Worm (Caenorhabditis elegans) whole organism, L2 larva: ENCODE data around the gene ZK867.2.

ENCODE experiments used
- C34F6.9 ChIP-seq: fragments of 150-350 bp; optimal IDR thresholded peaks from 2 replicates; lab custom pipeline; 2014; ENCODE audit warnings: missing biosample characterization, missing genetic modification characterization
- F13H6.1 ChIP-seq: sonication (generic microtip); optimal IDR thresholded peaks from 2 replicates; lab custom pipeline; 2016; ENCODE audit warnings: missing genetic modification characterization, missing compliant biosample characterization
- R02D3.7 ChIP-seq: fragments of 150-350 bp; optimal IDR thresholded peaks from 2 replicates; lab custom pipeline; 2014; ENCODE audit warnings: missing biosample characterization, missing genetic modification characterization
- Y55F3AM.14 ChIP-seq: fragments of 200-800 bp; sonication (Bioruptor generic); optimal IDR thresholded peaks from 2 replicates; lab custom pipeline; 2018; ENCODE audit warnings: mild to moderate bottlenecking, missing genetic modification characterization, missing compliant biosample characterization
- alr-1 ChIP-seq: fragments of 150-350 bp; optimal IDR thresholded peaks from 2 replicates; lab custom pipeline; 2014; ENCODE audit warnings: missing biosample characterization, missing genetic modification characterization
- aly-2 ChIP-seq: fragments of 150-350 bp; optimal IDR thresholded peaks from 2 replicates; lab custom pipeline; 2014; ENCODE audit warnings: missing biosample characterization, missing genetic modification characterization
- ceh-16 ChIP-seq: fragments of 150-350 bp; optimal IDR thresholded peaks from 2 replicates; lab custom pipeline; 2014; ENCODE audit warnings: missing biosample characterization, missing genetic modification characterization
- ceh-82 ChIP-seq: fragments of 150-350 bp; optimal IDR thresholded peaks from 2 replicates; lab custom pipeline; 2014; ENCODE audit warnings: missing biosample characterization, missing genetic modification characterization
- crh-2 ChIP-seq: sonication (generic microtip); optimal IDR thresholded peaks from 2 replicates; lab custom pipeline; 2017; ENCODE audit warnings: missing biosample characterization, missing genetic modification characterization
- dmd-4 ChIP-seq: sonication (generic microtip); optimal IDR thresholded peaks from 2 replicates; lab custom pipeline; 2017; ENCODE audit warnings: missing biosample characterization, missing genetic modification characterization
- egl-27 ChIP-seq: sonication (generic microtip); optimal IDR thresholded peaks from 3 replicates; lab custom pipeline; 2017; ENCODE audit warnings: missing biosample characterization, missing genetic modification reagents, missing genetic modification characterization
- elt-1 ChIP-seq: fragments of 150-350 bp; optimal IDR thresholded peaks from 2 replicates; lab custom pipeline; 2014; ENCODE audit warnings: missing biosample characterization, missing genetic modification characterization
- elt-3 ChIP-seq: sonication (generic microtip); optimal IDR thresholded peaks from 2 replicates; lab custom pipeline; 2017; ENCODE audit warnings: missing biosample characterization, missing genetic modification characterization
- fos-1 ChIP-seq: fragments of 150-350 bp; optimal IDR thresholded peaks from 2 replicates; lab custom pipeline; 2014; ENCODE audit warnings: missing biosample characterization, missing genetic modification characterization
- gmeb-1 ChIP-seq: fragments of 150-350 bp; optimal IDR thresholded peaks from 2 replicates; lab custom pipeline; 2014; ENCODE audit warnings: missing biosample characterization, missing genetic modification characterization
- lin-13 ChIP-seq: fragments of 150-350 bp; optimal IDR thresholded peaks from 2 replicates; lab custom pipeline; 2014; ENCODE audit warnings: missing biosample characterization, missing genetic modification reagents, missing genetic modification characterization
- lin-39 ChIP-seq: fragments of 150-350 bp; optimal IDR thresholded peaks from 2 replicates; lab custom pipeline; 2014; ENCODE audit warnings: missing biosample characterization, missing genetic modification reagents, missing genetic modification characterization
- lsy-2 ChIP-seq, 2 experiments: fragments of 150-350 bp in 1 of 2; sonication (generic microtip) in 1 of 2; optimal IDR thresholded peaks; 2 replicates each; lab custom pipeline; 2014 to 2017; ENCODE audit warnings: missing biosample characterization in 2 of 2, missing genetic modification characterization in 2 of 2
- mab-5 ChIP-seq: fragments of 150-350 bp; optimal IDR thresholded peaks from 2 replicates; lab custom pipeline; 2014; ENCODE audit warnings: missing biosample characterization, missing genetic modification characterization
- mbf-1 ChIP-seq: sonication (generic microtip); optimal IDR thresholded peaks from 2 replicates; lab custom pipeline; 2017; ENCODE audit warnings: missing biosample characterization, missing genetic modification characterization
- mdl-1 ChIP-seq, 2 experiments: fragments of 150-350 bp in 1 of 2; sonication (generic microtip) in 1 of 2; optimal IDR thresholded peaks; 2 replicates each; lab custom pipeline; 2017; ENCODE audit warnings: missing biosample characterization in 2 of 2, missing genetic modification characterization in 2 of 2
- nhr-10 ChIP-seq: sonication (generic microtip); optimal IDR thresholded peaks from 2 replicates; lab custom pipeline; 2017; ENCODE audit warnings: missing biosample characterization, missing genetic modification characterization
- nhr-12 ChIP-seq: fragments of 150-350 bp; optimal IDR thresholded peaks from 2 replicates; lab custom pipeline; 2014; ENCODE audit warnings: missing biosample characterization, missing genetic modification characterization
- nhr-129 ChIP-seq: fragments of 150-350 bp; optimal IDR thresholded peaks from 2 replicates; lab custom pipeline; 2014; ENCODE audit warnings: missing biosample characterization, missing genetic modification characterization
- nhr-21 ChIP-seq: fragments of 150-350 bp; optimal IDR thresholded peaks from 2 replicates; lab custom pipeline; 2014; ENCODE audit warnings: missing biosample characterization, missing genetic modification characterization
- nhr-23 ChIP-seq: fragments of 150-350 bp; optimal IDR thresholded peaks from 2 replicates; lab custom pipeline; 2014; ENCODE audit warnings: missing biosample characterization, missing genetic modification reagents, missing genetic modification characterization
- nhr-237 ChIP-seq: fragments of 150-350 bp; optimal IDR thresholded peaks from 2 replicates; lab custom pipeline; 2014; ENCODE audit warnings: missing biosample characterization, missing genetic modification characterization
- nhr-25 ChIP-seq: fragments of 150-350 bp; sonication (generic microtip); optimal IDR thresholded peaks from 3 replicates; lab custom pipeline; 2014; ENCODE audit warnings: missing biosample characterization, missing genetic modification characterization
- nhr-6 ChIP-seq: fragments of 150-350 bp; optimal IDR thresholded peaks from 2 replicates; lab custom pipeline; 2014; ENCODE audit warnings: missing biosample characterization, missing genetic modification characterization
- nhr-77 ChIP-seq: fragments of 150-350 bp; optimal IDR thresholded peaks from 2 replicates; lab custom pipeline; 2014; ENCODE audit warnings: missing biosample characterization, missing genetic modification characterization
- peb-1 ChIP-seq: fragments of 150-350 bp; optimal IDR thresholded peaks from 2 replicates; lab custom pipeline; 2014; ENCODE audit warnings: missing biosample characterization, missing genetic modification characterization
- sem-4 ChIP-seq: fragments of 150-350 bp; optimal IDR thresholded peaks from 2 replicates; lab custom pipeline; 2014; ENCODE audit warnings: missing biosample characterization, missing genetic modification reagents, missing genetic modification characterization
- skn-1 ChIP-seq: sonication (generic microtip); optimal IDR thresholded peaks from 2 replicates; lab custom pipeline; 2017; ENCODE audit warnings: missing biosample characterization, missing genetic modification characterization
- sma-3 ChIP-seq: sonication (generic microtip); optimal IDR thresholded peaks from 2 replicates; lab custom pipeline; 2016; ENCODE audit warnings: missing genetic modification reagents, missing genetic modification characterization, missing compliant biosample characterization
- sma-9 ChIP-seq, 2 experiments: fragments of 150-350 bp in 1 of 2; sonication (generic microtip) in 1 of 2; optimal IDR thresholded peaks; 2 replicates each; lab custom pipeline; 2014 to 2016; ENCODE audit warnings: missing genetic modification characterization in 2 of 2, mild to moderate bottlenecking in 1 of 2, missing biosample characterization in 1 of 2, missing compliant biosample characterization in 1 of 2, missing genetic modification reagents in 1 of 2, moderate library complexity in 1 of 2
- unc-62 ChIP-seq: fragments of 150-350 bp; optimal IDR thresholded peaks from 2 replicates; lab custom pipeline; 2014; ENCODE audit warnings: missing biosample characterization, missing genetic modification reagents, missing genetic modification characterization
- ztf-4 ChIP-seq: fragments of 150-350 bp; optimal IDR thresholded peaks from 2 replicates; lab custom pipeline; 2014; ENCODE audit warnings: missing biosample characterization, missing genetic modification characterization

The ZK867.2 gene

ce11 chrX:7199831-7200414, 6.6 kb upstream of the ZK867.2 start, which contains the start of gene C55B6.1:
Gene C55B6.1, plus strand, starts transcription at chrX:7200364.
- no peak for TF ChIP-seq mbf-1
- TF ChIP-seq aly-2 (tag; lab: Kevin White, UChicago): no peak
- TF ChIP-seq unc-62: no peak
- TF ChIP-seq gmeb-1 (tag; lab: Kevin White, UChicago): no peak
- TF ChIP-seq ceh-16 (tag; lab: Kevin White, UChicago): no peak
- no peak for TF ChIP-seq ztf-4
- TF ChIP-seq elt-1 (tag; lab: Kevin White, UChicago): no peak
- no peak for TF ChIP-seq Y55F3AM.14 (GFP tag; lab: Kevin White, UChicago)
- no peak for TF ChIP-seq nhr-21 (tag; lab: Kevin White, UChicago)
- no peak for TF ChIP-seq peb-1 (tag; lab: Kevin White, UChicago)
- no peak for TF ChIP-seq lsy-2 (tag; optimal IDR thresholded peaks at IDR 0.05; lab: Kevin White, UChicago)
- no peak for TF ChIP-seq alr-1 (tag; lab: Kevin White, UChicago)
- no peak for TF ChIP-seq nhr-25 (tag; lab: Kevin White, UChicago)
- TF ChIP-seq ceh-82 (tag; lab: Kevin White, UChicago): no peak
- TF ChIP-seq nhr-77 (tag; lab: Kevin White, UChicago): no peak
- no peak for TF ChIP-seq mab-5 (tag; lab: Kevin White, UChicago)
- no peak for TF ChIP-seq skn-1 (tag; lab: Kevin White, UChicago)
- TF ChIP-seq, all 48 proteins: peak for 0

- TF ChIP-seq sma-9 (GFP tag; optimal IDR thresholded peaks at IDR 0.05; lab: Kevin White, UChicago) (peak; percentile 54), sma-9 (tag; optimal IDR thresholded peaks at IDR 0.05; lab: Kevin White, UChicago) (no peak), nhr-129 (tag; lab: Kevin White, UChicago) (peak; percentile 53), nhr-25 (tag; lab: Kevin White, UChicago) (no peak), gmeb-1 (tag; lab: Kevin White, UChicago) (peak; percentile 40), dmd-4 (tag; lab: Kevin White, UChicago) (no peak), alr-1 (tag; lab: Kevin White, UChicago) (no peak), F13H6.1 (tag; lab: Kevin White, UChicago) (peak; percentile 17), fos-1 (tag; lab: Kevin White, UChicago) (peak; percentile 76), nhr-10 (tag; lab: Kevin White, UChicago) (no peak)
Measured at ce11 chrX:7200475-7200874, 6.0 kb upstream of the ZK867.2 start.

ce11 chrX:7204175-7204574, 2.3 kb upstream of the ZK867.2 start:
- TF ChIP-seq sem-4 (tag; lab: Kevin White, UChicago): no peak
- no peak for TF ChIP-seq lsy-2 (tag; optimal IDR thresholded peaks at IDR 0.05; lab: Kevin White, UChicago)

DNA sequence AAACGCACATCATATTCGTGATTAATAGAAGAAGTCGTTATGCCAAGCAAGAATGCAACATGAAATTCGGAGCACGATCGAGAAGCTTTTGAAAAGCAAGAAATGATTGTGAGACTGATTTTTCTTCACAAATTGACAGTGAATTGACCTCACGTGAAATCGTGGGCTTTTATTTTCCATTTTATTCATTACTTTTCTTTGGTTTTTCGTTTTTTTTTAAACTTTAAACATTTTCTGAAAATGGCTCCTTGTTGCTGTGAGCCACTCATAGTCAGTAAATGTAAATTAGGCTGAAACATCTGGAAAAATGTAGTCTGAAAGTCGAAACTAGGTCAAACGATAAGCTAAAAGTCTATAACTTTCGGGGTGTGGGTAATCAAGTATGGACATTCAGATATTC, 1.3 kb upstream of the ZK867.2 start, which contains the start of gene C55B6.5:
TSS of gene C55B6.5 (minus strand) at position 101 of the 400 bp plus-strand sequence.
- no peak for TF ChIP-seq aly-2 (tag; lab: Kevin White, UChicago)
- no peak for TF ChIP-seq Y55F3AM.14 (GFP tag; lab: Kevin White, UChicago)
- TF ChIP-seq ztf-4: no peak
- no peak for TF ChIP-seq mdl-1 (tag; optimal IDR thresholded peaks at IDR 0.05; lab: Kevin White, UChicago)
- TF ChIP-seq sem-4 (tag; lab: Kevin White, UChicago): no peak
- TF ChIP-seq nhr-25 (tag; lab: Kevin White, UChicago): no peak
- no peak for TF ChIP-seq nhr-21 (tag; lab: Kevin White, UChicago)
- no peak for TF ChIP-seq nhr-6
- TF ChIP-seq lin-39: no peak
- no peak for TF ChIP-seq R02D3.7 (tag; lab: Kevin White, UChicago)
- no peak for TF ChIP-seq elt-3
- no peak for TF ChIP-seq gmeb-1 (tag; lab: Kevin White, UChicago)
- TF ChIP-seq nhr-23: no peak
- TF ChIP-seq nhr-77 (tag; lab: Kevin White, UChicago): no peak
- no peak for TF ChIP-seq ceh-82 (tag; lab: Kevin White, UChicago)
- TF ChIP-seq nhr-12: no peak
- TF ChIP-seq C34F6.9: no peak
- TF ChIP-seq crh-2 (tag; lab: Kevin White, UChicago): no peak
- no peak for TF ChIP-seq mbf-1

DNA sequence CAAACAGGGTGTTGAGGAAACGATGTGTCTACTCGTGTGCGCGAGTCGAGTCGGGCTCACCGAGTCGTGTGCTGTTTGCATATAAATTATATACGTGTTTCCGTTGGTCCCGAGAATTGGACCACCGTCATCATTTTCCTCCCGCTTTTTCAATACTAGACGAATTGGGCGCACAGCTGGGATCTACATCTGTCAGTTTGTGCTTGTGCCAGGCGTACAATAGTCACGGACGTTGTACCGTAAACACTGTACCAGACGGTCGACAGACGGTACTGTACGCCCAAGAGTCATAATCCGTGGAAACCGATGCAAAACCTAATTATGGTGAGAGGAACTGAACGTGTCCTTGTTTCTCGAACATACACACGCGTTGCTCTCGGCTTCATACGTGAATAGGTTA, 2.6 kb downstream of the ZK867.2 start:
- TF ChIP-seq ceh-82 (tag; lab: Kevin White, UChicago) (no peak), nhr-129 (tag; lab: Kevin White, UChicago) (no peak), egl-27 (no peak), elt-3 (no peak), alr-1 (tag; lab: Kevin White, UChicago) (no peak), elt-1 (tag; lab: Kevin White, UChicago) (no peak), lin-13 (GFP tag; lab: Kevin White, UChicago) (no peak), peb-1 (tag; lab: Kevin White, UChicago) (no peak), nhr-10 (tag; lab: Kevin White, UChicago) (no peak), nhr-23 (no peak), sma-3 (no peak), nhr-6 (no peak), mdl-1 (tag; optimal IDR thresholded peaks at IDR 0.05; lab: Kevin White, UChicago) (no peak), nhr-25 (tag; lab: Kevin White, UChicago) (no peak), gmeb-1 (tag; lab: Kevin White, UChicago) (no peak), unc-62 (no peak), nhr-237 (tag; lab: Kevin White, UChicago) (no peak)
